Worm (Caenorhabditis elegans): ENCODE measurements around the gene chts-1.

- no peak for TF ChIP-seq ama-1 (optimal IDR thresholded peaks at IDR 0.05)
- TF ChIP-seq R02D3.7 (tag; optimal IDR thresholded peaks at IDR 0.05): no peak
- TF ChIP-seq sem-4 (tag; optimal IDR thresholded peaks at IDR 0.05): no peak
- TF ChIP-seq elt-3 (tag; optimal IDR thresholded peaks at IDR 0.05): no peak
- TF ChIP-seq skn-1 (tag; optimal IDR thresholded peaks at IDR 0.05): no peak
- TF ChIP-seq lin-39 (tag; optimal IDR thresholded peaks at IDR 0.05): no peak
- TF ChIP-seq ztf-11 (tag; optimal IDR thresholded peaks at IDR 0.05): no peak
- TF ChIP-seq nhr-12 (tag; optimal IDR thresholded peaks at IDR 0.05): no peak
- no peak for TF ChIP-seq aly-2 (tag; optimal IDR thresholded peaks at IDR 0.05)
These were observed 4.3 kb upstream of the chts-1 start for ce11 chrX:7523799-7524198.
